Worm (Caenorhabditis elegans): ENCODE results near the gene F29B9.8.

F29B9.8 gene

ce11 chrIV:4652365-4652844, 4.9 kb downstream of the F29B9.8 start, which contains the start of gene F29B9.5 (continued):
- no peak for TF ChIP-seq snpc-1.1 (tag; optimal IDR thresholded peaks at IDR 0.05; ENCODE audit: insufficient read depth)
- TF ChIP-seq Y53G8AR.9 (GFP tag; conservative IDR thresholded peaks at IDR 0.05) = peak; percentile 80
- 0 out of 2 replicates have a peak, but pooled peaks have one; percentile 14 for TF ChIP-seq hmg-1.2 (GFP tag; IDR thresholded peaks at IDR 0.05)
- TF ChIP-seq repo-1 (tag; optimal IDR thresholded peaks at IDR 0.05) = no peak
- no peak for TF ChIP-seq lin-35 (GFP tag; optimal IDR thresholded peaks at IDR 0.05)
- 0 out of 2 replicates have a peak, but pooled peaks have one; percentile 45 for TF ChIP-seq aptf-3 (GFP tag; IDR thresholded peaks at IDR 0.05)
- peak; percentile 63 for TF ChIP-seq chd-7 (tag; optimal IDR thresholded peaks at IDR 0.05)
- no peak for TF ChIP-seq ztf-25 (GFP tag; IDR thresholded peaks at IDR 0.05)
- TF ChIP-seq efl-1 (GFP tag; optimal IDR thresholded peaks at IDR 0.05) = no peak

- TF ChIP-seq F33H1.4 (GFP tag; IDR thresholded peaks at IDR 0.05) (no peak), lsl-1 (GFP tag; optimal IDR thresholded peaks at IDR 0.05) (no peak), rcor-1 (GFP tag; IDR thresholded peaks at IDR 0.05) (no peak), snpc-4 (GFP tag; optimal IDR thresholded peaks at IDR 0.05) (no peak), snpc-4 (tag; optimal IDR thresholded peaks at IDR 0.05) (no peak), dox-1 (GFP tag; IDR thresholded peaks at IDR 0.05) (no peak), egl-18 (GFP tag; IDR thresholded peaks at IDR 0.05) (no peak), zim-3 (tag; optimal IDR thresholded peaks at IDR 0.05) (no peak), Y67H2A.10 (GFP tag; conservative IDR thresholded peaks at IDR 0.05) (no peak), ceh-27 (GFP tag; optimal IDR thresholded peaks at IDR 0.05) (no peak), lag-1 (GFP tag; IDR thresholded peaks at IDR 0.05) (no peak), snpc-1.3 (tag; optimal IDR thresholded peaks at IDR 0.05; ENCODE audit: insufficient read depth) (no peak), egl-44 (GFP tag; IDR thresholded peaks at IDR 0.05) (no peak), aptf-3 (GFP tag; IDR thresholded peaks at IDR 0.05) (no peak), T07F8.4 (tag; optimal IDR thresholded peaks at IDR 0.05) (no peak), B0035.1 (tag; optimal IDR thresholded peaks at IDR 0.05) (no peak), ztf-3 (GFP tag; optimal IDR thresholded peaks at IDR 0.05) (no peak), F22D6.2 (tag; optimal IDR thresholded peaks at IDR 0.05) (no peak), attf-6 (GFP tag; IDR thresholded peaks at IDR 0.05) (no peak), sptf-2 (GFP tag; optimal IDR thresholded peaks at IDR 0.05) (no peak), rec-8 (tag; optimal IDR thresholded peaks at IDR 0.05) (no peak)
These were observed 5.5 kb downstream of the F29B9.8 start, which contains the start of gene psr-1 for ce11 chrIV:4652962-4653361. Gene psr-1 (plus strand): TSS chrIV:4653262.

- TF ChIP-seq ztf-6 (GFP tag; IDR thresholded peaks at IDR 0.05) (no peak), attf-6 (GFP tag; IDR thresholded peaks at IDR 0.05) (peak; percentile 73), hsf-1 (GFP tag; IDR thresholded peaks at IDR 0.05) (peak; percentile 75), tbp1 (GFP tag; optimal IDR thresholded peaks at IDR 0.05) (peak; percentile 49), mel-28 (tag; optimal IDR thresholded peaks at IDR 0.05; ENCODE audit: borderline replicate concordance) (no peak), snpc-4 (GFP tag; optimal IDR thresholded peaks at IDR 0.05) (peak; percentile 39), snpc-4 (tag; optimal IDR thresholded peaks at IDR 0.05) (peak in 2 of 4 experiments; percentile 44 to 63), nhr-27 (tag; optimal IDR thresholded peaks at IDR 0.05) (no peak), lin-26 (GFP tag; IDR thresholded peaks at IDR 0.05) (no peak), F57A8.1 (GFP tag; optimal IDR thresholded peaks at IDR 0.05) (no peak), lsl-1 (GFP tag; optimal IDR thresholded peaks at IDR 0.05) (peak; percentile 99), mcd-1 (GFP tag; IDR thresholded peaks at IDR 0.05) (peak; percentile 49; the same call in 1 of the 2 replicates), snpc-1.3 (tag; optimal IDR thresholded peaks at IDR 0.05; ENCODE audit: insufficient read depth) (peak; percentile 23), F23B12.7 (tag; optimal IDR thresholded peaks at IDR 0.05; ENCODE audit: insufficient read depth) (no peak), F49E8.2 (tag; optimal IDR thresholded peaks at IDR 0.05; ENCODE audit: insufficient read depth) (peak; percentile 68), mes-4 (tag; optimal IDR thresholded peaks at IDR 0.05) (no peak), efl-1 (GFP tag; optimal IDR thresholded peaks at IDR 0.05) (peak; percentile 24), ceh-91 (GFP tag; IDR thresholded peaks at IDR 0.05) (peak; percentile 87), bed-1 (GFP tag; IDR thresholded peaks at IDR 0.05) (no peak), T07F8.4 (tag; optimal IDR thresholded peaks at IDR 0.05) (no peak), ekl-4 (GFP tag; IDR thresholded peaks at IDR 0.05) (0 out of 2 replicates have a peak, but pooled peaks have one; percentile 55), atf-7 (tag; optimal IDR thresholded peaks at IDR 0.05) (no peak), rcor-1 (GFP tag; IDR thresholded peaks at IDR 0.05) (peak; percentile 44; the same call in 1 of the 2 replicates)
These were observed 6.2 kb downstream of the F29B9.8 start for ce11 chrIV:4653708-4654107.
